Worm (Caenorhabditis elegans): ENCODE measurements around the gene C54D10.5.

DNA sequence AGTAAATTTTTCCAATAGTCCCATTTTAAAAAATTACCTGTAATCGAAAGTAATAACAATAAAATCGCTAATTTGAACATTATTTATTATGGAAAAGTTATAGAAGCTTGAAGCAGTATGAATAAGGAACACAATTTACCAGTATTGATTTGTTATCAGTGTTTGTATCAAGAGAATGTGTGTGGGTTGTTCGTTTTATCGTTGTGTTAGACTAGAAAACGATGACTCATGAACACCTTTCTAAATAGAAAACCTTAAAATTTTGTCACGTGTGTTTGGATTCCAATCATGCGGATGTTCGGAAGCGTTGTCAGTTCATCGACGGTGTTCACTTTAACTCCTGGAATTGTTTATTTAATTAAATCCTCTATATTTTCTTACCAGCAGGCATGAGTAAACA is 3.0 kb downstream of the C54D10.5 start, which contains the start of gene C54D10.13:
- no peak for TF ChIP-seq cebp-2 (GFP tag; IDR thresholded peaks at IDR 0.05)
- no peak for TF ChIP-seq ztf-18 (tag; optimal IDR thresholded peaks at IDR 0.05)
- TF ChIP-seq F49E8.2 (tag; optimal IDR thresholded peaks at IDR 0.05; ENCODE audit: insufficient read depth) = no peak
